Worm (Caenorhabditis elegans) whole organism, L1 larva: Measurements from ENCODE around the gene ensh-1.
A peak's percentile ranks its signal among the peaks of the same experiment; 100 is the strongest.

Experiments used
- C34B4.2 ChIP-seq: sonication (generic microtip); optimal IDR thresholded peaks from 2 replicates; lab custom pipeline; 2017; ENCODE audit warnings: mild to moderate bottlenecking, missing genetic modification characterization, missing compliant biosample characterization
- F16B12.6 ChIP-seq: fragments of 150-350 bp; optimal IDR thresholded peaks from 2 replicates; lab custom pipeline; 2014; ENCODE audit warnings: missing biosample characterization, missing genetic modification characterization
- blmp-1 ChIP-seq: fragments of 150-350 bp; optimal IDR thresholded peaks from 2 replicates; lab custom pipeline; 2014; ENCODE audit warnings: missing biosample characterization, missing genetic modification characterization
- ceh-63 ChIP-seq: fragments of 200-800 bp; sonication (Bioruptor generic); optimal IDR thresholded peaks from 2 replicates; lab custom pipeline; 2018; ENCODE audit warnings: mild to moderate bottlenecking, missing genetic modification characterization, missing compliant biosample characterization
- ceh-82 ChIP-seq, 3 experiments: fragments of 150-350 bp in 1 of 3; sonication (generic microtip) in 2 of 3; optimal IDR thresholded peaks; 2 replicates each; lab custom pipeline; 2014 to 2017; ENCODE audit warnings: missing biosample characterization in 3 of 3, missing genetic modification characterization in 3 of 3
- ceh-90 ChIP-seq: sonication (generic microtip); optimal IDR thresholded peaks from 2 replicates; lab custom pipeline; 2016; ENCODE audit warnings: missing genetic modification characterization, missing compliant biosample characterization
- ces-1 ChIP-seq: fragments of 150-350 bp; optimal IDR thresholded peaks from 2 replicates; lab custom pipeline; 2014; ENCODE audit warnings: missing biosample characterization, missing genetic modification reagents, missing genetic modification characterization
- efl-1 ChIP-seq, 4 experiments: fragments of 150-350 bp; optimal IDR thresholded peaks in 3 of 4; peaks in 1 of 4; 1 replicate in 1 of 4; 2 replicates in 3 of 4; lab custom pipeline; 2014; ENCODE audit warnings: missing biosample characterization in 2 of 4, missing genetic modification characterization in 2 of 4, missing genetic modification reagents in 2 of 4
- elt-2 ChIP-seq: sonication (generic microtip); optimal IDR thresholded peaks from 2 replicates; lab custom pipeline; 2016; ENCODE audit warnings: missing genetic modification characterization, mild to moderate bottlenecking, inconsistent platforms, missing compliant biosample characterization, missing genetic modification reagents
- fkh-8 ChIP-seq: sonication (generic microtip); optimal IDR thresholded peaks from 2 replicates; lab custom pipeline; 2016; ENCODE audit warnings: mild to moderate bottlenecking, missing genetic modification characterization, missing compliant biosample characterization
- hlh-4 ChIP-seq: sonication (generic microtip); optimal IDR thresholded peaks from 2 replicates; lab custom pipeline; 2016; ENCODE audit warnings: mild to moderate bottlenecking, missing genetic modification characterization, missing compliant biosample characterization
- lin-13 ChIP-seq: fragments of 150-350 bp; optimal IDR thresholded peaks from 2 replicates; lab custom pipeline; 2014; ENCODE audit warnings: missing biosample characterization, missing genetic modification reagents, missing genetic modification characterization
- lin-35 ChIP-seq, 2 experiments: fragments of 150-350 bp; optimal IDR thresholded peaks; 2 replicates each; lab custom pipeline; 2014; ENCODE audit warnings: missing biosample characterization in 2 of 2, missing genetic modification characterization in 2 of 2, missing genetic modification reagents in 2 of 2
- lin-39 ChIP-seq: fragments of 150-350 bp; optimal IDR thresholded peaks from 2 replicates; lab custom pipeline; 2014; ENCODE audit warnings: missing biosample characterization, missing genetic modification reagents, missing genetic modification characterization
- lir-3 ChIP-seq: sonication (generic microtip); optimal IDR thresholded peaks from 2 replicates; lab custom pipeline; 2016; ENCODE audit warnings: mild to moderate bottlenecking, missing genetic modification characterization, moderate library complexity, missing compliant biosample characterization; ENCODE audit not compliant: poor library complexity
- mdl-1 ChIP-seq, 2 experiments: fragments of 150-350 bp; optimal IDR thresholded peaks; 2 replicates each; lab custom pipeline; 2014 to 2017; ENCODE audit warnings: missing biosample characterization in 2 of 2, missing genetic modification characterization in 2 of 2, inconsistent platforms in 1 of 2
- nhr-11 ChIP-seq: fragments of 150-350 bp; optimal IDR thresholded peaks from 2 replicates; lab custom pipeline; 2014; ENCODE audit warnings: missing biosample characterization, missing genetic modification characterization
- nhr-12 ChIP-seq: sonication (generic microtip); optimal IDR thresholded peaks from 2 replicates; lab custom pipeline; 2017; ENCODE audit warnings: missing biosample characterization, missing genetic modification characterization
- nhr-19 ChIP-seq: fragments of 200-800 bp; sonication (Bioruptor generic); conservative IDR thresholded peaks from 2 replicates; pipeline ENCODE4 v1.3.6; 2022; ENCODE audit warnings: missing genetic modification characterization, missing compliant biosample characterization
- nhr-20 ChIP-seq: sonication (generic microtip); optimal IDR thresholded peaks from 2 replicates; lab custom pipeline; 2016; ENCODE audit warnings: mild to moderate bottlenecking, missing genetic modification characterization, missing compliant biosample characterization
- nhr-237 ChIP-seq: fragments of 150-350 bp; optimal IDR thresholded peaks from 2 replicates; lab custom pipeline; 2014; ENCODE audit warnings: missing biosample characterization, missing genetic modification characterization
- nhr-28 ChIP-seq: fragments of 150-350 bp; optimal IDR thresholded peaks from 2 replicates; lab custom pipeline; 2014; ENCODE audit warnings: missing biosample characterization, missing genetic modification characterization
- nhr-47 ChIP-seq: sonication (generic microtip); optimal IDR thresholded peaks from 2 replicates; lab custom pipeline; 2016; ENCODE audit warnings: mild to moderate bottlenecking, missing genetic modification characterization, moderate library complexity, missing compliant biosample characterization
- nhr-71 ChIP-seq: sonication (generic microtip); optimal IDR thresholded peaks from 2 replicates; lab custom pipeline; 2016; ENCODE audit warnings: mild to moderate bottlenecking, missing genetic modification characterization, moderate library complexity, missing compliant biosample characterization
- nhr-84 ChIP-seq: sonication (generic microtip); optimal IDR thresholded peaks from 2 replicates; lab custom pipeline; 2017; ENCODE audit warnings: missing biosample characterization, missing genetic modification characterization
- nhr-85 ChIP-seq: sonication (generic microtip); peaks from one replicate; lab custom pipeline; 2016; ENCODE audit warnings: missing genetic modification characterization, inconsistent platforms, missing compliant biosample characterization
- nhr-90 ChIP-seq: sonication (generic microtip); optimal IDR thresholded peaks from 2 replicates; lab custom pipeline; 2016; ENCODE audit warnings: mild to moderate bottlenecking, missing genetic modification characterization, missing compliant biosample characterization; ENCODE audit not compliant: poor library complexity
- rnt-1 ChIP-seq: sonication (generic microtip); optimal IDR thresholded peaks from 2 replicates; lab custom pipeline; 2016; ENCODE audit warnings: mild to moderate bottlenecking, missing genetic modification characterization, moderate library complexity, missing compliant biosample characterization
- snu-23 ChIP-seq: sonication (generic microtip); optimal IDR thresholded peaks from 2 replicates; lab custom pipeline; 2016; ENCODE audit warnings: missing genetic modification characterization, missing compliant biosample characterization
- sox-4 ChIP-seq: sonication (generic microtip); optimal IDR thresholded peaks from 2 replicates; lab custom pipeline; 2016; ENCODE audit warnings: missing genetic modification characterization, missing compliant biosample characterization
- unc-130 ChIP-seq: fragments of 150-350 bp; optimal IDR thresholded peaks from 2 replicates; lab custom pipeline; 2017; ENCODE audit warnings: missing biosample characterization, missing genetic modification characterization, inconsistent platforms
- unc-62 ChIP-seq: fragments of 150-350 bp; optimal IDR thresholded peaks from 2 replicates; lab custom pipeline; 2014; ENCODE audit warnings: missing biosample characterization, missing genetic modification reagents, missing genetic modification characterization
- unc-98 ChIP-seq: fragments of 200-800 bp; sonication (Bioruptor generic); IDR thresholded peaks from 2 replicates; pipeline ENCODE4 v1.3.6; 2022; ENCODE audit warnings: missing genetic modification characterization, missing compliant biosample characterization
- vab-15 ChIP-seq: sonication (generic microtip); optimal IDR thresholded peaks from 2 replicates; lab custom pipeline; 2017; ENCODE audit warnings: missing genotype, mild to moderate bottlenecking, missing genetic modification characterization, missing compliant biosample characterization
- zip-4 ChIP-seq: fragments of 200-800 bp; sonication (Bioruptor generic); optimal IDR thresholded peaks from 2 replicates; lab custom pipeline; 2018; ENCODE audit warnings: mild to moderate bottlenecking, missing genetic modification characterization, moderate library complexity, missing compliant biosample characterization

ensh-1 gene

DNA sequence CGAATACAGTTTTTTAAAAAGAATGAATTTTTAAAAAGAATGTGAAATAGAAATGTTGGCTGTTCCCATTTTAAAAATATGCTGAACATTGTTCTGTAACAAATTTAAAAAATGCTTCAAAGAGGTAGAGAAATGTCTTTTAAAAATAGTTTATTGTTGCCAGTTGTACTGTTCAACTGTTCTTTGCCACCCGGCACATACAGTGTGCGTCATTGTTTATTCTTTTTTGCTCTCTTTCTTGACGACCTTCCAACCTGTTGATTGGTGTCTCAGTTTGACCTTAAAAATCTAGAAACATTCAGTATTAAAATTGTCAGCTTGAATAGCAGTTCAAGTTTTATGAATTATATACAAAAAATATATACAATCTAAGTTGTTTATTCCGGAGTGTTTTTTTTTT lies 26.5 kb downstream of the ensh-1 start:
- TF ChIP-seq efl-1 (optimal IDR thresholded peaks at IDR 0.05; lab: Kevin White, UChicago) (no peak), efl-1 (GFP tag; optimal IDR thresholded peaks at IDR 0.05 in 1 of 2; lab: Kevin White, UChicago) (peak in 1 of 2 experiments; percentile 88), sox-4 (tag; lab: Kevin White, UChicago) (no peak)
- TF ChIP-seq, all 84 proteins: peak for 1

- TF ChIP-seq unc-62 (GFP tag; lab: Kevin White, UChicago) (no peak), nhr-20 (peak; percentile 66), lin-35 (GFP tag; optimal IDR thresholded peaks at IDR 0.05; lab: Kevin White, UChicago) (peak in 1 of 2 experiments; percentile 52), C34B4.2 (no peak), lin-13 (GFP tag; lab: Kevin White, UChicago) (no peak), nhr-11 (no peak), nhr-90 (peak; percentile 11), nhr-12 (tag; lab: Kevin White, UChicago) (no peak), elt-2 (tag; lab: Kevin White, UChicago) (peak; percentile 96), nhr-71 (tag; lab: Kevin White, UChicago) (peak; percentile 14), unc-98 (GFP tag; lab: Robert Waterston, UW) (no peak)
These were observed 27.2 kb downstream of the ensh-1 start for ce11 chrX:8932387-8932786.

- no peak for TF ChIP-seq lin-39 (tag; lab: Kevin White, UChicago)
- TF ChIP-seq blmp-1 (tag; lab: Kevin White, UChicago), result peak; percentile 56
These were observed 28.3 kb downstream of the ensh-1 start for ce11 chrX:8933508-8933907.

- no peak for TF ChIP-seq F16B12.6 (tag; lab: Kevin White, UChicago)
- peak; percentile 34 for TF ChIP-seq elt-2 (tag; lab: Kevin White, UChicago)
- no peak for TF ChIP-seq zip-4
- no peak for TF ChIP-seq ceh-63
- no peak for TF ChIP-seq nhr-84 (tag; lab: Kevin White, UChicago)
- no peak for TF ChIP-seq ces-1
- TF ChIP-seq lin-35 (GFP tag; optimal IDR thresholded peaks at IDR 0.05; lab: Kevin White, UChicago), result peak in 1 of 2 experiments; percentile 5
- TF ChIP-seq, all 84 proteins: peak for 2
These were observed 29.1 kb downstream of the ensh-1 start for ce11 chrX:8934246-8934645.

DNA sequence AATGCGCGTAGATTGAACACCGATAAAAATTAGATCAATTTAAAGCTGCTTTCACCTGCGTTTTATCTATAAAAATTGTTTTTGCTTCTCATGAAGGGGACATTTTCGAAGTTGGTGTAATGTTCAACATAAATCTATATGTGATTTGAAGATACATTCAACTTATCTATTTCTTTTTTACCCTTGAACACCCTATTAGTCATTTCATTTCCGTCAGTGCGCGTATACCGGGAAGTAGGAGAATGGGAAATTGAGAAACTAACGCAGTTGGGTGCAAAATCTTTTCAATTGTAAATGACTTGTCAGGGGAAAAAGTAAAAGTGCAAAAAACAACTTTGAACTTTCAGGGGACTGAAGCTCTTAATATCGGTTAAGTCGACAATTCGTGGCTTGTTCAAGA lies 29.8 kb downstream of the ensh-1 start:
- TF ChIP-seq nhr-85 (peak; percentile 66), nhr-28 (tag; lab: Kevin White, UChicago) (no peak), ceh-63 (no peak), nhr-237 (tag; lab: Kevin White, UChicago) (no peak), blmp-1 (tag; lab: Kevin White, UChicago) (peak; percentile 9)

ce11 chrX:8939389-8939788 lies 34.2 kb downstream of the ensh-1 start:
- TF ChIP-seq nhr-90 (peak; percentile 8), vab-15 (tag; lab: Kevin White, UChicago) (no peak)

ce11 chrX:8940059-8940458 lies 34.9 kb downstream of the ensh-1 start, which contains the start of gene dylt-2:
dylt-2 (minus strand) TSS chrX:8940159.
- TF ChIP-seq ceh-82 (tag; optimal IDR thresholded peaks at IDR 0.05; lab: Kevin White, UChicago) (no peak), ceh-90 (tag; lab: Kevin White, UChicago) (no peak), fkh-8 (tag; lab: Kevin White, UChicago) (peak; percentile 43)

ce11 chrX:8944078-8944477 lies 38.9 kb downstream of the ensh-1 start:
- TF ChIP-seq rnt-1 (peak; percentile 40), unc-130 (tag; lab: Kevin White, UChicago) (no peak), nhr-90 (peak; percentile 50), nhr-19 (GFP tag; lab: Robert Waterston, UW) (peak; percentile 20; the same call in 1 of the 2 replicates), lir-3 (tag; lab: Kevin White, UChicago) (peak; percentile 11), nhr-85 (no peak), snu-23 (GFP tag; lab: Kevin White, UChicago) (peak; percentile 54), mdl-1 (tag; optimal IDR thresholded peaks at IDR 0.05; lab: Kevin White, UChicago) (peak in 1 of 2 experiments; percentile 10), hlh-4 (tag; lab: Kevin White, UChicago) (no peak), nhr-71 (tag; lab: Kevin White, UChicago) (peak; percentile 13), lin-35 (GFP tag; optimal IDR thresholded peaks at IDR 0.05; lab: Kevin White, UChicago) (peak in 1 of 2 experiments; percentile 42), nhr-47 (tag; lab: Kevin White, UChicago) (peak; percentile 37), nhr-20 (peak; percentile 14)
